Worm (Caenorhabditis elegans): ENCODE data around the gene C45G9.5.

DNA sequence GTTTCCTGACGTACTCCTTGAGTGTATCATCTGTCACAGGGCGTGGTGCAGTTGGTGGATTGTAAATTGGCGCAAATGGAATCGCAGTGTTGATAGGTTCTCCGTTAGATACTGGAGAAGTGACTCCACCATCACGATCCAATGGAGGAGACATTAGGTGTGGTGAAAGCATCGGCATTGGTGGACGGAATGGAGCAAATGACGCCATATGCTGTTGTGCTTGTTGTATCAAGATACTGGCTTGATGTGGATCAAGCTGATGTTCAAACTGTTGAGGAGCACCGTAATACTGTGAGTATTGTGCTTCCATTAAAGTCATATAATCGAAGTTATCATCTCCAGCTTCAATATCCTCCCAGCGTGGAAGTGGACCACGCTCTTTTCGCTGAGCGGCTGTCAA lies 35.5 kb upstream of the C45G9.5 start:
- TF ChIP-seq ztf-29 (GFP tag; IDR thresholded peaks at IDR 0.05): no peak
- TF ChIP-seq flt-1 (GFP tag; IDR thresholded peaks at IDR 0.05): no peak
- TF ChIP-seq tab-1 (GFP tag; IDR thresholded peaks at IDR 0.05): no peak
- TF ChIP-seq cog-1 (tag; optimal IDR thresholded peaks at IDR 0.05): no peak
- TF ChIP-seq klf-2 (GFP tag; conservative IDR thresholded peaks at IDR 0.05): no peak
